Fruit fly (Drosophila melanogaster) whole organism, embryonic: ENCODE results near the gene AANATL7.

ENCODE experiments used
- CG10267 ChIP-seq: fragments of 200-800 bp; sonication (Bioruptor generic); optimal IDR thresholded peaks from 2 replicates; lab custom pipeline; 2018; ENCODE audit warnings: missing biosample characterization, mild to moderate bottlenecking, missing genetic modification characterization, moderate library complexity
- CG12659 ChIP-seq: fragments of 200-800 bp; sonication (Bioruptor generic); optimal IDR thresholded peaks from 3 replicates; lab custom pipeline; 2017; ENCODE audit warnings: mild to moderate bottlenecking, missing biosample characterization, missing genetic modification reagents, missing genetic modification characterization
- CG17802 ChIP-seq: fragments of 200-800 bp; sonication (Bioruptor generic); optimal IDR thresholded peaks from 2 replicates; lab custom pipeline; 2018; ENCODE audit warnings: missing biosample characterization, mild to moderate bottlenecking, missing genetic modification characterization, moderate library complexity
- CG18619 ChIP-seq: fragments of 200-800 bp; sonication (Bioruptor generic); optimal IDR thresholded peaks from 3 replicates; lab custom pipeline; 2017; ENCODE audit warnings: missing biosample characterization, mild to moderate bottlenecking, missing genetic modification characterization
- CG6791 ChIP-seq: fragments of 200-800 bp; sonication (Bioruptor generic); IDR thresholded peaks from 3 replicates; pipeline ENCODE4 v1.3.6; 2022; ENCODE audit warnings: missing biosample characterization, missing genetic modification characterization; ENCODE audit not compliant: partially characterized antibody
- CG6854 ChIP-seq: fragments of 200-800 bp; sonication (Bioruptor generic); optimal IDR thresholded peaks from 3 replicates; lab custom pipeline; 2017; ENCODE audit warnings: missing biosample characterization, mild to moderate bottlenecking, missing genetic modification characterization
- NC2β ChIP-seq: fragments of 200-800 bp; sonication (Bioruptor generic); optimal IDR thresholded peaks from 2 replicates; lab custom pipeline; 2016; ENCODE audit warnings: missing biosample characterization, missing genetic modification characterization
- Neu2 ChIP-seq: fragments of 200-800 bp; sonication (Bioruptor generic); optimal IDR thresholded peaks from 3 replicates; lab custom pipeline; 2016; ENCODE audit warnings: missing biosample characterization, missing genetic modification characterization, borderline replicate concordance
- crc ChIP-seq: fragments of 200-800 bp; sonication (Bioruptor generic); optimal IDR thresholded peaks from 2 replicates; lab custom pipeline; 2016; ENCODE audit warnings: missing biosample characterization, missing genetic modification characterization
- fd64A ChIP-seq: fragments of 200-800 bp; sonication (Bioruptor generic); optimal IDR thresholded peaks from 3 replicates; lab custom pipeline; 2018; ENCODE audit warnings: missing biosample characterization, mild to moderate bottlenecking, missing genetic modification characterization
- lola ChIP-seq, 3 experiments: fragments of >200 bp in 2 of 3; fragments of 200-800 bp in 1 of 3; sonication (Bioruptor generic) in 1 of 3; optimal IDR thresholded peaks; 2 replicates each; lab custom pipeline; 2017 to 2019; ENCODE audit warnings: missing biosample characterization in 3 of 3, missing genetic modification characterization in 3 of 3, mild to moderate bottlenecking in 1 of 3, moderate library complexity in 1 of 3
- maf-S ChIP-seq: fragments of 200-800 bp; sonication (Bioruptor generic); optimal IDR thresholded peaks from 2 replicates; lab custom pipeline; 2016; ENCODE audit warnings: missing biosample characterization, missing genetic modification characterization
- run ChIP-seq: fragments of 200-800 bp; sonication (Bioruptor generic); optimal IDR thresholded peaks from 3 replicates; lab custom pipeline; 2018; ENCODE audit warnings: missing biosample characterization, mild to moderate bottlenecking, missing genetic modification characterization
- schlank ChIP-seq: fragments of 200-800 bp; sonication (Bioruptor generic); optimal IDR thresholded peaks from 2 replicates; lab custom pipeline; 2018; ENCODE audit warnings: missing biosample characterization, mild to moderate bottlenecking, missing genetic modification characterization

DNA sequence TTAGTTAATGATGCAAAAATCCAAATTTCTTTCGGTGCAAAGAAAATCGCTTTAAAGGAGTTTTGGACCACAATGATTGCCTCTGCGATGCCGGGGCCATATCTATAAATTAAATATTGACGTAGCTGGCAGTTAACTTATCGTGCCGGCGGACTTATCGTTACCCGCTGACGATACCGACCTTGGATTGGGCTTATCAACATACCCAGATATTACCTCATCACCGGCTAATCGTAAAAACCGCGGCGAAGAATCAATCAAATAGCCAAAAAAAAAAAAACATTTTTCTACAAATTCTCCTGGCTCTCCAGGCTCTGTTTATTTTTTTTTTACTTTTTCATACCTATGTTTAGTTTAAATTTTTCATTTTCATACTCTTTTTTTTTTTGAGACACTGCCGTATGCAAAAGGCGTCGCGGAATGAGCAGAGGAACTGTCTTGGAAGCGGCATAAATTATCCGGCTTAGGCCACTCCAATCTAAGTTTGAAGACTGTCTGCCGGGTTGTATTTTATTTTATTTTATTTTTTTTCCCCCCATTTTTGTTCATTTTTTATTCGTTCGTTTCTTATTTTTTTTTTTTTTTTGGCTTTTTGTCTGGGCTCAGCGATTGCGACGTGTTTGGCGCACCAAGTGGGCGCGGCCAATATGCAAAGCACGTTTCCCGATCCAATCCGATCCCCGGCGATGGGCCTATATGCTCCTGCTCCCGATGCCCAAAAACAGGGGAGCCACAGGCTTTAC lies 45.6 kb upstream of the AANATL7 start:
- no peak for TF ChIP-seq run (tag; lab: Kevin White, UChicago)
- TF ChIP-seq CG12659 (GFP tag; lab: Kevin White, UChicago): no peak
- TF ChIP-seq NC2β (GFP tag; lab: Kevin White, UChicago): no peak
- TF ChIP-seq Neu2 (GFP tag; lab: Kevin White, UChicago): no peak
- no peak for TF ChIP-seq CG6854 (GFP tag; lab: Kevin White, UChicago)
- no peak for TF ChIP-seq CG18619 (GFP tag; lab: Kevin White, UChicago)
- no peak for TF ChIP-seq CG6791
- TF ChIP-seq maf-S: no peak
- no peak for TF ChIP-seq CG10267
- TF ChIP-seq CG17802 (tag; lab: Kevin White, UChicago): no peak
- no peak for TF ChIP-seq fd64A (GFP tag; lab: Kevin White, UChicago)
- TF ChIP-seq schlank (tag; lab: Kevin White, UChicago): no peak
- TF ChIP-seq crc (GFP tag; lab: Kevin White, UChicago): no peak
- TF ChIP-seq lola (GFP tag; optimal IDR thresholded peaks at IDR 0.05; lab: Kevin White, UChicago): no peak
